ENCODE assay signal across 5 worm cellular contexts in genomic region chrX:7474968-7475433, ce11.
TF ChIP-seq lines count a peak whose summit lies in the region.

Gene coh-1 (minus strand): TSS chrX:7475018.

TF ChIP-seq in whole organism, L1 larva, 84 proteins besides CTCF, POLR2A, EP300 and RAD21 (continues in another document):
- TF ChIP-seq nhr-85 (tag; lab: Kevin White, UChicago) (peak; percentile 70), C16A3.4 (tag; optimal IDR thresholded peaks at IDR 0.05; lab: Kevin White, UChicago) (peak; percentile 59), xbp-1 (tag; optimal IDR thresholded peaks at IDR 0.05; lab: Kevin White, UChicago) (peak; percentile 74), ceh-63 (GFP tag; optimal IDR thresholded peaks at IDR 0.05; lab: Kevin White, UChicago) (no peak), lin-13 (GFP tag; optimal IDR thresholded peaks at IDR 0.05; lab: Kevin White, UChicago) (peak; percentile 28), alr-1 (tag; optimal IDR thresholded peaks at IDR 0.05; lab: Kevin White, UChicago; ENCODE audit: borderline replicate concordance) (no peak), ceh-82 (tag; optimal IDR thresholded peaks at IDR 0.05; lab: Kevin White, UChicago) (peak; percentile 14 to 69 (median 27)), nhr-28 (tag; optimal IDR thresholded peaks at IDR 0.05; lab: Kevin White, UChicago) (no peak), nhr-20 (tag; optimal IDR thresholded peaks at IDR 0.05; lab: Kevin White, UChicago) (peak; percentile 60), nhr-71 (tag; optimal IDR thresholded peaks at IDR 0.05; lab: Kevin White, UChicago) (peak; percentile 77), unc-86 (tag; optimal IDR thresholded peaks at IDR 0.05; lab: Kevin White, UChicago) (peak; percentile 33), zag-1 (tag; optimal IDR thresholded peaks at IDR 0.05; lab: Kevin White, UChicago) (no peak), tbx-2 (tag; optimal IDR thresholded peaks at IDR 0.05; lab: Kevin White, UChicago) (peak; percentile 69), nhr-237 (tag; optimal IDR thresholded peaks at IDR 0.05; lab: Kevin White, UChicago) (no peak), nhr-77 (tag; optimal IDR thresholded peaks at IDR 0.05; lab: Kevin White, UChicago) (peak; percentile 15), unc-130 (tag; optimal IDR thresholded peaks at IDR 0.05; lab: Kevin White, UChicago) (no peak), ztf-11 (tag; optimal IDR thresholded peaks at IDR 0.05; lab: Kevin White, UChicago) (no peak), ces-1 (GFP tag; optimal IDR thresholded peaks at IDR 0.05; lab: Kevin White, UChicago) (no peak)

TF ChIP-seq in whole organism, L3 larva, 47 proteins besides CTCF, POLR2A, EP300 and RAD21 (continues in another document):
- no peak for TF ChIP-seq sea-2 (GFP tag; optimal IDR thresholded peaks at IDR 0.05; lab: Kevin White, UChicago)
- peak; percentile 1 for TF ChIP-seq skn-1 (tag; optimal IDR thresholded peaks at IDR 0.05; lab: Kevin White, UChicago)
- TF ChIP-seq nhr-43 (tag; optimal IDR thresholded peaks at IDR 0.05; lab: Kevin White, UChicago; ENCODE audit: poor library complexity, severe bottlenecking): peak; percentile 33
- peak; percentile 77 for TF ChIP-seq nhr-23 (tag; optimal IDR thresholded peaks at IDR 0.05; lab: Kevin White, UChicago)
- TF ChIP-seq lin-39 (tag; optimal IDR thresholded peaks at IDR 0.05; lab: Kevin White, UChicago): peak; percentile 78
- peak; percentile 68 for TF ChIP-seq nhr-25 (tag; optimal IDR thresholded peaks at IDR 0.05; lab: Kevin White, UChicago)
- TF ChIP-seq eor-1 (tag; optimal IDR thresholded peaks at IDR 0.05; lab: Kevin White, UChicago): no peak
- TF ChIP-seq lsy-12 (tag; optimal IDR thresholded peaks at IDR 0.05; lab: Kevin White, UChicago): no peak
- no peak for TF ChIP-seq fos-1 (tag; optimal IDR thresholded peaks at IDR 0.05; lab: Kevin White, UChicago)
- peak; percentile 87 for TF ChIP-seq hmg-11 (tag; optimal IDR thresholded peaks at IDR 0.05; lab: Kevin White, UChicago)
- TF ChIP-seq pha-4 (tag; optimal IDR thresholded peaks at IDR 0.05; lab: Kevin White, UChicago): peak; percentile 63
- TF ChIP-seq ceh-28 (tag; optimal IDR thresholded peaks at IDR 0.05; lab: Kevin White, UChicago): peak; percentile 8
- TF ChIP-seq pqm-1 (tag; optimal IDR thresholded peaks at IDR 0.05; lab: Kevin White, UChicago): no peak
- TF ChIP-seq nfya-1 (tag; optimal IDR thresholded peaks at IDR 0.05; lab: Kevin White, UChicago; ENCODE audit: insufficient read depth): peak; percentile 77
- peak; percentile 45 for TF ChIP-seq lin-15B (tag; optimal IDR thresholded peaks at IDR 0.05; lab: Kevin White, UChicago)
- no peak for TF ChIP-seq nhr-12 (tag; optimal IDR thresholded peaks at IDR 0.05; lab: Kevin White, UChicago)
- no peak for TF ChIP-seq unc-39 (tag; optimal IDR thresholded peaks at IDR 0.05; lab: Kevin White, UChicago)
- peak; percentile 31 for TF ChIP-seq egl-5 (tag; optimal IDR thresholded peaks at IDR 0.05; lab: Kevin White, UChicago)
- no peak for TF ChIP-seq ama-1 (optimal IDR thresholded peaks at IDR 0.05; lab: Kevin White, UChicago)

TF ChIP-seq in whole organism, early embryonic, 17 proteins besides CTCF, POLR2A, EP300 and RAD21:
- TF ChIP-seq F13C5.2 (tag; optimal IDR thresholded peaks at IDR 0.05; lab: Kevin White, UChicago) (peak; percentile 40), ceh-36 (tag; optimal IDR thresholded peaks at IDR 0.05; lab: Kevin White, UChicago) (no peak), pes-1 (GFP tag; IDR thresholded peaks at IDR 0.05; lab: Robert Waterston, UW) (no peak), hmbx-1 (tag; optimal IDR thresholded peaks at IDR 0.05; lab: Kevin White, UChicago) (no peak), flt-1 (GFP tag; IDR thresholded peaks at IDR 0.05; lab: Robert Waterston, UW) (no peak), aly-1 (tag; optimal IDR thresholded peaks at IDR 0.05; lab: Kevin White, UChicago) (no peak)

TF ChIP-seq in whole organism, midembryonic, 9 proteins besides CTCF, POLR2A, EP300 and RAD21:
- no peak for TF ChIP-seq klf-2 (GFP tag; conservative IDR thresholded peaks at IDR 0.05; lab: Robert Waterston, UW)
- TF ChIP-seq ztf-29 (GFP tag; IDR thresholded peaks at IDR 0.05; lab: Robert Waterston, UW): no peak
- no peak for TF ChIP-seq med-1 (GFP tag; optimal IDR thresholded peaks at IDR 0.05; lab: Kevin White, UChicago; ENCODE audit: insufficient read depth)
- TF ChIP-seq ztf-23 (GFP tag; IDR thresholded peaks at IDR 0.05; lab: Robert Waterston, UW): 0 out of 2 replicates have a peak, but pooled peaks have one; percentile 16
- TF ChIP-seq flt-1 (GFP tag; IDR thresholded peaks at IDR 0.05; lab: Robert Waterston, UW): no peak

TF ChIP-seq in whole organism, young adult, 124 proteins besides CTCF, POLR2A, EP300 and RAD21:
- no peak for TF ChIP-seq rec-8 (tag; optimal IDR thresholded peaks at IDR 0.05; lab: Kevin White, UChicago)
- no peak for TF ChIP-seq pha-4 (tag; optimal IDR thresholded peaks at IDR 0.05; lab: Kevin White, UChicago)
- no peak for TF ChIP-seq attf-5 (GFP tag; optimal IDR thresholded peaks at IDR 0.05; lab: Kevin White, UChicago)
- TF ChIP-seq hlh-12 (tag; optimal IDR thresholded peaks at IDR 0.05; lab: Kevin White, UChicago): no peak
- TF ChIP-seq madf-3 (GFP tag; IDR thresholded peaks at IDR 0.05; lab: Robert Waterston, UW): 0 out of 2 replicates have a peak, but pooled peaks have one; percentile 66
- peak in 1 of 2 experiments; percentile 26 for TF ChIP-seq let-607 (tag; optimal IDR thresholded peaks at IDR 0.05; lab: Kevin White, UChicago)
- peak; percentile 7 for TF ChIP-seq K12H6.12 (tag; optimal IDR thresholded peaks at IDR 0.05; lab: Kevin White, UChicago)
- peak; percentile 50 for TF ChIP-seq ceh-27 (GFP tag; optimal IDR thresholded peaks at IDR 0.05; lab: Kevin White, UChicago)
- TF ChIP-seq hmg-1.2 (GFP tag; IDR thresholded peaks at IDR 0.05; lab: Robert Waterston, UW): peak; percentile 76; the same call in 1 of the 2 replicates
- TF ChIP-seq cebp-1 (GFP tag; IDR thresholded peaks at IDR 0.05; lab: Robert Waterston, UW): no peak
- peak; percentile 48 for TF ChIP-seq cebp-1 (tag; optimal IDR thresholded peaks at IDR 0.05; lab: Kevin White, UChicago)
- TF ChIP-seq madf-8 (GFP tag; conservative IDR thresholded peaks at IDR 0.05; lab: Robert Waterston, UW): no peak
- TF ChIP-seq F52B5.7 (tag; optimal IDR thresholded peaks at IDR 0.05; lab: Kevin White, UChicago): no peak
- no peak for TF ChIP-seq tlf-1 (GFP tag; optimal IDR thresholded peaks at IDR 0.05; lab: Kevin White, UChicago)
- TF ChIP-seq fkh-3 (tag; optimal IDR thresholded peaks at IDR 0.05; lab: Kevin White, UChicago): no peak
- peak; percentile 30 for TF ChIP-seq lin-40 (tag; optimal IDR thresholded peaks at IDR 0.05; lab: Kevin White, UChicago)
- TF ChIP-seq F23B12.7 (tag; optimal IDR thresholded peaks at IDR 0.05; lab: Kevin White, UChicago; ENCODE audit: insufficient read depth): no peak
- TF ChIP-seq hmg-20 (GFP tag; IDR thresholded peaks at IDR 0.05; lab: Robert Waterston, UW): no peak

Comparison
In these comparisons a context has a peak if more than half of its experiments do, and no peak if none do; other contexts are left out.
1. Of the 8 proteins assayed by ChIP-seq in both whole organism, young adult and whole organism, L1 larva: peak only in whole organism, young adult: none; only in whole organism, L1 larva: dpl-1, efl-1, lin-35, nhr-90 and snpc-4; in both: none; in neither: 3.